Worm (Caenorhabditis elegans): ENCODE data around the gene cpar-1.
"Not testable (repeated sequence)": the region's sequence is repeated elsewhere in the genome, so short reads cannot be mapped to it uniquely, and the experiment has no call there.

The cpar-1 gene

DNA sequence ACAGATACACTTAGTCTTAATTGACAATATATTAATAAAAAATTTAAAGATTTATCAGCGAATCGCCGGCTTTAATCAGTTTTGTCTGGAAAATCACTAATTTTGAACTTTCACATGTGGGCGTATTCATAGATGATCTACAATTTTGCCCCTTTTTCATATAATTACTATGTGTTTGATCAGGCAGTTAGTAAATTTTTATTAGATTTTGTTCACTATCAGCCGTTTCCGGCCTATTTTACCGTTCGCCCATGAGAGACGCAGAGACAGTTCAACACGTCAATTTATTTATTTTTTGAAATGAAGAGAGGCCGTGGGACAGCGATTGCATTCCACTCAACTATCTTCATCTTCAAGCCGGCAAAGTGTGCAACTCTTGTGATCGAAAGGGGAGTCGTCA lies 13.6 kb upstream of the cpar-1 start, which contains the start of gene T26G10.4:
Gene T26G10.4 (plus strand): TSS at position 301 of the 400 bp plus-strand sequence.
- not testable (repeated sequence) for TF ChIP-seq daf-16 (GFP tag; optimal IDR thresholded peaks at IDR 0.05); daf-16 (tag; optimal IDR thresholded peaks at IDR 0.05); pqm-1 (tag; optimal IDR thresholded peaks at IDR 0.05); daf-12 (tag; optimal IDR thresholded peaks at IDR 0.05)

DNA sequence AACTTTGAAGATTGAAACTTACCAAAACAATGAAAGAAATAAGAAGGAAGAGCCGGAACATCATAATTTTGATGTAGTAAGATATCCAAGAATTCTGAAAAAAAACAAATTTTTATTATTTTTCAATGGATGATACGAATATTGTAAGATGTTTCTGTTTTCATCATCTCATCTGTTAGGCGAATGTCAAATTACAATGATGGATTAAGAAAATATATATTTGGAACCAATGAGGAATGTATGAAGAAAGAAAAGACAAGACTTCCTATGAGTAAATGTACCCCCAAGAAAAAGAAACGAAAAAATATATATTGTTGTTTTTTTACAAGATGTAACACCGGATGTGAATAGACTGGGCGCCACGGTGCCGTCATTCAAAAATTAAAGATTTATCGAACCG lies 7.6 kb upstream of the cpar-1 start, which contains the start of gene T26G10.5:
Gene T26G10.5 (minus strand): TSS at position 101 of the 400 bp plus-strand sequence.
- TF ChIP-seq unc-62 (GFP tag; optimal IDR thresholded peaks at IDR 0.05 in 1 of 2) (no peak), unc-62 (tag; optimal IDR thresholded peaks at IDR 0.05) (no peak), hlh-11 (tag; optimal IDR thresholded peaks at IDR 0.05) (no peak)

DNA sequence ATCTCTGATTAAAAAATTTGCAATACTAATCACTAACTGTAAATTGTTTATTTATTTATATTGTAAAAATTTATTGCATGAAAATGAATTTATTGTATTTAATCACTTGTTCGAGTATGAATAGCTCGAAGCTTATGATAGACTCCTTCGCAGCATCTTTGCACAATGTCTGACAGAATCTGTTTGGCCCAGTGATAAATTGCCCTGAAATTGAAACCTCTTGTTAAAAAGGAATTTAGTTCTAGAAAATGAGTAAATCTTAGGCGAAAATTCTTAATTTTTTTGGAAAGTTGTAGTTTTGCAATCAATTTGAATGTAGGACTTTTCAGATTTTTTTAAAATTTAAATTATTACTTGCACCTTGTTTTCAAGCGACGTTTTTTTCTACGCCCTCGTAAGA lies 1.1 kb downstream of the cpar-1 start:
- no peak for TF ChIP-seq spr-3 (GFP tag; optimal IDR thresholded peaks at IDR 0.05)
- no peak for TF ChIP-seq ceh-28 (tag; optimal IDR thresholded peaks at IDR 0.05)
- TF ChIP-seq arid-1 (GFP tag; conservative IDR thresholded peaks at IDR 0.05): peak; percentile 15; the same call in 1 of the 2 replicates
- TF ChIP-seq tra-1 (GFP tag; IDR thresholded peaks at IDR 0.05): no peak
- no peak for TF ChIP-seq cey-2 (tag; optimal IDR thresholded peaks at IDR 0.05; ENCODE audit: borderline replicate concordance, insufficient read depth)
- no peak for TF ChIP-seq ceh-44 (GFP tag; IDR thresholded peaks at IDR 0.05)
- no peak for TF ChIP-seq mdl-1 (tag; optimal IDR thresholded peaks at IDR 0.05)
- no peak for TF ChIP-seq tag-97 (GFP tag; IDR thresholded peaks at IDR 0.05)
- TF ChIP-seq snpc-4 (tag; optimal IDR thresholded peaks at IDR 0.05): no peak
- peak; percentile 38 for TF ChIP-seq lin-38 (GFP tag; IDR thresholded peaks at IDR 0.05)
- no peak for TF ChIP-seq nhr-111 (GFP tag; optimal IDR thresholded peaks at IDR 0.05)
- TF ChIP-seq ZK546.5 (tag; optimal IDR thresholded peaks at IDR 0.05): no peak

DNA sequence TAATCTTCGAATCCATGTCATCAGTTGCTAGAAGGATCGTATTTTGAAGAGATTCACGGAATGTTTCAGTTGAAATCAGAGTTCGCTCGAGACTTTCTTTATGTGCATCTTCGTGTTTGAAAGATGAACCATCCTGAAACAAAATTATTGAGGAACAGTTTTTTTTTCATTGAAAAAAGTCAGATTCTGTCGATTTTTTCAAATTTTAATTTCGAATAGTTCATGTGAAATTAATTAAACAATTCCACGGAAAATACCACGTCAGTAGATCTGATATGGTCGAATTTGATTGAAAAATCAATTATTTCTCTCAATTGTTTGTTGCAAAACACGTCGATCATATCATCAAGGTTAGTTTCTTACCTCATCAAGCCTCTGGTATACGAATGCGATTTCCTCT lies 5.5 kb downstream of the cpar-1 start, which contains the start of gene F54C8.1:
Gene F54C8.1 (plus strand): TSS at position 301 of the 400 bp plus-strand sequence.
- no peak for TF ChIP-seq zip-2 (tag; optimal IDR thresholded peaks at IDR 0.05)
- TF ChIP-seq hlh-11 (tag; optimal IDR thresholded peaks at IDR 0.05): no peak
- TF ChIP-seq cey-2 (tag; optimal IDR thresholded peaks at IDR 0.05; ENCODE audit: borderline replicate concordance, insufficient read depth): no peak
- no peak for TF ChIP-seq ZK546.5 (tag; optimal IDR thresholded peaks at IDR 0.05)
- TF ChIP-seq egl-27 (tag; optimal IDR thresholded peaks at IDR 0.05): no peak
- no peak for TF ChIP-seq nhr-42 (GFP tag; IDR thresholded peaks at IDR 0.05)
- TF ChIP-seq lsy-2 (tag; optimal IDR thresholded peaks at IDR 0.05): no peak
- no peak for TF ChIP-seq Y5F2A.4 (GFP tag; optimal IDR thresholded peaks at IDR 0.05)
- TF ChIP-seq unc-130 (GFP tag; optimal IDR thresholded peaks at IDR 0.05): no peak
- no peak for TF ChIP-seq tag-97 (GFP tag; IDR thresholded peaks at IDR 0.05)
- no peak for TF ChIP-seq F26F4.8 (GFP tag; conservative IDR thresholded peaks at IDR 0.05)
- TF ChIP-seq lin-15B (tag; optimal IDR thresholded peaks at IDR 0.05): no peak
- TF ChIP-seq hlh-30 (tag; optimal IDR thresholded peaks at IDR 0.05; ENCODE audit: insufficient read depth): no peak
- TF ChIP-seq lin-29 (GFP tag; IDR thresholded peaks at IDR 0.05): no peak
- no peak for TF ChIP-seq lim-7 (GFP tag; IDR thresholded peaks at IDR 0.05)
- TF ChIP-seq attf-4 (tag; optimal IDR thresholded peaks at IDR 0.05): no peak
- TF ChIP-seq sdz-12 (GFP tag; optimal IDR thresholded peaks at IDR 0.05): no peak
- no peak for TF ChIP-seq mxl-3 (GFP tag; optimal IDR thresholded peaks at IDR 0.05)
- no peak for TF ChIP-seq F37D6.2 (tag; optimal IDR thresholded peaks at IDR 0.05)

DNA sequence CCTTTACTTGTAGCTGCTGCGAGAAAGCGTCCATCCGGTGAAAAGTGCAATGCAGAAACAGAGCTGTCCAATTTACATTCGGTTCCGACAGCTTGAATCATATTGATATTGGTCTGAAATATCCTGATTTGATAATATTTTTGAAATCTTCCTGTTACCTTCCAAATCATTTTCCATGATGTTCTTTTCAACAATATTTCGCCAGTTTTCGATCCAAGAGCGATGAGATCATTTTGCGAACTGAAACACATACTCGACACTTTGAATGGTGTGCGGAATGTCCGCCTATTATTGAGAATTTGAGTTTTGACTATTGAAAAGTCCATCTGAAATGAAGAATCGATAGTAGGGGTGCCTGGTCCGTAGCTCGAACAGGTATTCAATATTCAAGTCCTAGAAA lies 7.3 kb downstream of the cpar-1 start, which contains the start of gene emb-30:
Gene emb-30 (minus strand): TSS at position 328 of the 400 bp plus-strand sequence.
- TF ChIP-seq mdl-1 (tag; optimal IDR thresholded peaks at IDR 0.05) (no peak), ama-1 (optimal IDR thresholded peaks at IDR 0.05) (peak; percentile 88), mxl-3 (GFP tag; optimal IDR thresholded peaks at IDR 0.05) (no peak), nhr-25 (tag; optimal IDR thresholded peaks at IDR 0.05; ENCODE audit: borderline replicate concordance, insufficient read depth) (no peak), unc-62 (GFP tag; optimal IDR thresholded peaks at IDR 0.05 in 1 of 2) (peak in 1 of 2 experiments; percentile 8), unc-62 (tag; optimal IDR thresholded peaks at IDR 0.05) (no peak), nhr-6 (tag; optimal IDR thresholded peaks at IDR 0.05) (no peak), nhr-28 (tag; optimal IDR thresholded peaks at IDR 0.05) (no peak), fos-1 (tag; optimal IDR thresholded peaks at IDR 0.05) (no peak), daf-16 (GFP tag; optimal IDR thresholded peaks at IDR 0.05) (no peak), daf-16 (tag; optimal IDR thresholded peaks at IDR 0.05) (peak; percentile 12), tra-1 (GFP tag; IDR thresholded peaks at IDR 0.05) (no peak), Y48G9A.11 (GFP tag; IDR thresholded peaks at IDR 0.05) (no peak), duxl-1 (tag; optimal IDR thresholded peaks at IDR 0.05; ENCODE audit: poor library complexity) (peak; percentile 34), nhr-76 (tag; optimal IDR thresholded peaks at IDR 0.05) (no peak), madf-5 (GFP tag; IDR thresholded peaks at IDR 0.05) (0 out of 4 replicates have a peak, but pooled peaks of 1 of the 2 experiments have one; percentile 2), ceh-44 (GFP tag; IDR thresholded peaks at IDR 0.05) (no peak), jun-1 (tag; optimal IDR thresholded peaks at IDR 0.05) (no peak), lsy-2 (tag; optimal IDR thresholded peaks at IDR 0.05) (peak in 1 of 2 experiments; percentile 20)

All from whole organism, L4 larva.